Worm (Caenorhabditis elegans) whole organism, L3 larva: ENCODE measurements around the gene ceh-34.

Source experiments
- R02D3.7 ChIP-seq: fragments of 150-350 bp; optimal IDR thresholded peaks from 2 replicates; lab custom pipeline; 2014; ENCODE audit warnings: missing biosample characterization, missing genetic modification characterization
- ZK546.5 ChIP-seq: sonication (generic microtip); optimal IDR thresholded peaks from 2 replicates; lab custom pipeline; 2017; ENCODE audit warnings: missing biosample characterization, missing genetic modification characterization
- aly-2 ChIP-seq: fragments of 150-350 bp; optimal IDR thresholded peaks from 2 replicates; lab custom pipeline; 2014; ENCODE audit warnings: missing biosample characterization, missing genetic modification characterization
- ama-1 ChIP-seq: fragments of 150-350 bp; optimal IDR thresholded peaks from 2 replicates; lab custom pipeline; 2018
- ceh-16 ChIP-seq: sonication (generic microtip); optimal IDR thresholded peaks from 2 replicates; lab custom pipeline; 2017; ENCODE audit warnings: missing biosample characterization, missing genetic modification characterization
- ceh-28 ChIP-seq: fragments of 150-350 bp; optimal IDR thresholded peaks from 2 replicates; lab custom pipeline; 2014; ENCODE audit warnings: missing biosample characterization, missing genetic modification reagents, missing genetic modification characterization
- ceh-82 ChIP-seq: fragments of 150-350 bp; optimal IDR thresholded peaks from 2 replicates; lab custom pipeline; 2014; ENCODE audit warnings: missing biosample characterization, missing genetic modification characterization
- ceh-9 ChIP-seq: sonication (generic microtip); optimal IDR thresholded peaks from 2 replicates; lab custom pipeline; 2018; ENCODE audit warnings: missing biosample characterization, missing genetic modification characterization
- daf-12 ChIP-seq: fragments of 150-350 bp; optimal IDR thresholded peaks from 2 replicates; lab custom pipeline; 2014; ENCODE audit warnings: missing biosample characterization, missing genetic modification reagents, missing genetic modification characterization
- egl-27 ChIP-seq: sonication (generic microtip); optimal IDR thresholded peaks from 4 replicates; lab custom pipeline; 2017; ENCODE audit warnings: missing biosample characterization, missing genetic modification reagents, missing genetic modification characterization
- egl-5 ChIP-seq: fragments of 150-350 bp; optimal IDR thresholded peaks from 2 replicates; lab custom pipeline; 2017; ENCODE audit warnings: missing biosample characterization, missing genetic modification reagents, missing genetic modification characterization, inconsistent platforms
- elt-1 ChIP-seq: fragments of 150-350 bp; optimal IDR thresholded peaks from 2 replicates; lab custom pipeline; 2014; ENCODE audit warnings: missing biosample characterization, missing genetic modification characterization
- elt-2 ChIP-seq: sonication (generic microtip); optimal IDR thresholded peaks from 2 replicates; lab custom pipeline; 2016; ENCODE audit warnings: missing genetic modification reagents, mild to moderate bottlenecking, missing genetic modification characterization, missing compliant biosample characterization
- elt-3 ChIP-seq, 3 experiments: fragments of 150-350 bp in 1 of 3; sonication (generic microtip) in 2 of 3; optimal IDR thresholded peaks; 2 replicates in 2 of 3; 4 replicates in 1 of 3; lab custom pipeline; 2014 to 2017; ENCODE audit warnings: missing biosample characterization in 3 of 3, missing genetic modification characterization in 3 of 3
- eor-1 ChIP-seq, 2 experiments: fragments of 150-350 bp; optimal IDR thresholded peaks; 2 replicates each; lab custom pipeline; 2014 to 2018; ENCODE audit warnings: missing biosample characterization in 2 of 2, missing genetic modification characterization in 2 of 2
- fkh-2 ChIP-seq: fragments of 150-350 bp; optimal IDR thresholded peaks from 2 replicates; lab custom pipeline; 2014; ENCODE audit warnings: missing biosample characterization, missing genetic modification reagents, missing genetic modification characterization
- fos-1 ChIP-seq: fragments of 150-350 bp; optimal IDR thresholded peaks from 2 replicates; lab custom pipeline; 2014; ENCODE audit warnings: missing biosample characterization, missing genetic modification characterization
- hmg-11 ChIP-seq: sonication (generic microtip); optimal IDR thresholded peaks from 2 replicates; lab custom pipeline; 2016; ENCODE audit warnings: missing genetic modification characterization, missing compliant biosample characterization
- jun-1 ChIP-seq: fragments of 150-350 bp; optimal IDR thresholded peaks from 2 replicates; lab custom pipeline; 2014; ENCODE audit warnings: missing biosample characterization, missing genetic modification reagents, missing genetic modification characterization
- lin-15B ChIP-seq: fragments of 150-350 bp; optimal IDR thresholded peaks from 2 replicates; lab custom pipeline; 2014; ENCODE audit warnings: missing biosample characterization, missing genetic modification characterization
- lin-39 ChIP-seq: fragments of 150-350 bp; optimal IDR thresholded peaks from 2 replicates; lab custom pipeline; 2018; ENCODE audit warnings: missing biosample characterization, missing genetic modification reagents, missing genetic modification characterization
- lsy-12 ChIP-seq: sonication (generic microtip); optimal IDR thresholded peaks from 2 replicates; lab custom pipeline; 2016; ENCODE audit warnings: mild to moderate bottlenecking, missing genetic modification characterization, missing compliant biosample characterization
- mdl-1 ChIP-seq: fragments of 150-350 bp; optimal IDR thresholded peaks from 2 replicates; lab custom pipeline; 2014; ENCODE audit warnings: missing biosample characterization, missing genetic modification characterization
- mml-1 ChIP-seq: fragments of 150-350 bp; sonication (generic microtip); optimal IDR thresholded peaks from 3 replicates; lab custom pipeline; 2014; ENCODE audit warnings: missing biosample characterization, missing genetic modification characterization
- nfya-1 ChIP-seq: sonication (generic microtip); optimal IDR thresholded peaks from 2 replicates; lab custom pipeline; 2017; ENCODE audit warnings: missing genetic modification characterization, mild to moderate bottlenecking, missing compliant biosample characterization, antibody characterized with exemption, moderate library complexity; ENCODE audit not compliant: insufficient read depth
- nhr-11 ChIP-seq: fragments of 150-350 bp; optimal IDR thresholded peaks from 2 replicates; lab custom pipeline; 2014; ENCODE audit warnings: missing biosample characterization, missing genetic modification characterization
- nhr-12 ChIP-seq: fragments of 150-350 bp; optimal IDR thresholded peaks from 2 replicates; lab custom pipeline; 2014; ENCODE audit warnings: missing biosample characterization, missing genetic modification characterization
- nhr-23 ChIP-seq: fragments of 150-350 bp; optimal IDR thresholded peaks from 2 replicates; lab custom pipeline; 2014; ENCODE audit warnings: missing biosample characterization, missing genetic modification reagents, missing genetic modification characterization
- nhr-25 ChIP-seq: sonication (generic microtip); optimal IDR thresholded peaks from 2 replicates; lab custom pipeline; 2017; ENCODE audit warnings: missing biosample characterization, missing genetic modification characterization
- nhr-28 ChIP-seq: fragments of 150-350 bp; optimal IDR thresholded peaks from 2 replicates; lab custom pipeline; 2014; ENCODE audit warnings: missing biosample characterization, missing genetic modification characterization
- nhr-43 ChIP-seq: sonication (generic microtip); optimal IDR thresholded peaks from 2 replicates; lab custom pipeline; 2016; ENCODE audit warnings: mild to moderate bottlenecking, missing genetic modification characterization, missing compliant biosample characterization; ENCODE audit not compliant: poor library complexity, severe bottlenecking
- nhr-67 ChIP-seq: fragments of 150-350 bp; optimal IDR thresholded peaks from 2 replicates; lab custom pipeline; 2014; ENCODE audit warnings: missing biosample characterization, missing genetic modification characterization
- nhr-77 ChIP-seq: fragments of 150-350 bp; optimal IDR thresholded peaks from 2 replicates; lab custom pipeline; 2014; ENCODE audit warnings: missing biosample characterization, missing genetic modification characterization
- pha-4 ChIP-seq: fragments of 150-350 bp; optimal IDR thresholded peaks from 2 replicates; lab custom pipeline; 2014; ENCODE audit warnings: missing biosample characterization, missing genetic modification reagents, missing genetic modification characterization
- pqm-1 ChIP-seq: fragments of 150-350 bp; optimal IDR thresholded peaks from 2 replicates; lab custom pipeline; 2017; ENCODE audit warnings: missing biosample characterization, missing genetic modification characterization, inconsistent platforms
- sea-2 ChIP-seq: fragments of 150-350 bp; sonication (generic microtip); optimal IDR thresholded peaks from 4 replicates; lab custom pipeline; 2014; ENCODE audit warnings: missing biosample characterization, missing genetic modification reagents, missing genetic modification characterization
- skn-1 ChIP-seq: fragments of 150-350 bp; optimal IDR thresholded peaks from 2 replicates; lab custom pipeline; 2014; ENCODE audit warnings: missing biosample characterization, missing genetic modification characterization
- tbx-2 ChIP-seq: sonication (generic microtip); optimal IDR thresholded peaks from 2 replicates; lab custom pipeline; 2016; ENCODE audit warnings: mild to moderate bottlenecking, missing genetic modification characterization, missing compliant biosample characterization
- unc-39 ChIP-seq: sonication (generic microtip); optimal IDR thresholded peaks from 4 replicates; lab custom pipeline; 2017; ENCODE audit warnings: missing biosample characterization, missing genetic modification characterization
- unc-62 ChIP-seq: fragments of 150-350 bp; sonication (generic microtip); optimal IDR thresholded peaks from 4 replicates; lab custom pipeline; 2014; ENCODE audit warnings: missing biosample characterization, missing genetic modification reagents, missing genetic modification characterization
- ztf-4 ChIP-seq: fragments of 150-350 bp; optimal IDR thresholded peaks from 2 replicates; lab custom pipeline; 2014; ENCODE audit warnings: missing biosample characterization, missing genetic modification characterization

ceh-34 gene

DNA sequence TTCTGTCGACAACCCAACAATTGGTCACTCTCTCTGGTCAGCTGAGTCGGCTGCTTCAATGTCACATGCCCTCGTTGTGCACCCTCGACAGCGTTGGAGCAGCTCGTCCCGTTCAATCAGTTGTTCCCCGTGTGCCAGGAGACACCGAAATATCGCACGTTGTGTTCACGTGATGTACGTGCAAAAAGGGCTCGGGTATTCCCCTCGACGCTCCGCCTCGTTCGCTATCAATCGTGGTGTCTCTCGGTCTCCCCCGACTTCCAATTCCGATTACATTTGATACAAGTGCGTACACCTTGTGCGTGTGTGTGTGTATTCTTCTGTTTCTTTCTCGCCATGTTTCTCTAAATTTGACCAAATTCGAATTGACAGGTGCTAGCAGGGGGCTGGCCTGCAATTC lies 47.9 kb downstream of the ceh-34 start:
- no peak for TF ChIP-seq unc-62 (GFP tag; lab: Kevin White, UChicago)
- TF ChIP-seq tbx-2 (tag; lab: Kevin White, UChicago) = peak; percentile 9
- peak; percentile 61 for TF ChIP-seq pha-4 (tag; lab: Kevin White, UChicago)
- peak; percentile 25 for TF ChIP-seq daf-12 (tag; lab: Kevin White, UChicago)
- no peak for TF ChIP-seq ztf-4 (tag; lab: Kevin White, UChicago)
- peak; percentile 73 for TF ChIP-seq ama-1
- TF ChIP-seq jun-1 (tag; lab: Kevin White, UChicago) = peak; percentile 62
- TF ChIP-seq nhr-25 = no peak
- no peak for TF ChIP-seq ZK546.5 (tag; lab: Kevin White, UChicago)
- no peak for TF ChIP-seq fkh-2 (tag; lab: Kevin White, UChicago)
- TF ChIP-seq nhr-12 = no peak
- no peak for TF ChIP-seq eor-1 (tag; optimal IDR thresholded peaks at IDR 0.05; lab: Kevin White, UChicago)
- TF ChIP-seq hmg-11 (tag; lab: Kevin White, UChicago) = no peak
- no peak for TF ChIP-seq nhr-67 (tag; lab: Kevin White, UChicago)
- peak; percentile 28 for TF ChIP-seq lin-39 (tag; lab: Kevin White, UChicago)
- no peak for TF ChIP-seq elt-1 (tag; lab: Kevin White, UChicago)
- peak; percentile 80 for TF ChIP-seq mml-1 (tag; lab: Kevin White, UChicago)
- TF ChIP-seq nhr-43 (tag; lab: Kevin White, UChicago) = peak; percentile 47
- TF ChIP-seq ceh-16 (tag; lab: Kevin White, UChicago) = no peak
- peak; percentile 93 for TF ChIP-seq elt-2 (tag; lab: Kevin White, UChicago)
- TF ChIP-seq lsy-12 = peak; percentile 23
- peak; percentile 87 for TF ChIP-seq pqm-1 (tag; lab: Kevin White, UChicago)
- no peak for TF ChIP-seq sea-2 (GFP tag; lab: Kevin White, UChicago)
- no peak for TF ChIP-seq aly-2 (tag; lab: Kevin White, UChicago)
- peak; percentile 60 for TF ChIP-seq nfya-1
- peak in 1 of 3 experiments; percentile 10 for TF ChIP-seq elt-3 (tag; optimal IDR thresholded peaks at IDR 0.05; lab: Kevin White, UChicago)
- TF ChIP-seq ceh-82 (tag; lab: Kevin White, UChicago) = no peak
- peak; percentile 23 for TF ChIP-seq skn-1 (tag; lab: Kevin White, UChicago)
- TF ChIP-seq ceh-9 (tag; lab: Kevin White, UChicago) = no peak
- no peak for TF ChIP-seq fos-1
- peak; percentile 44 for TF ChIP-seq nhr-11 (tag; lab: Kevin White, UChicago)
- TF ChIP-seq R02D3.7 (tag; lab: Kevin White, UChicago) = no peak
- TF ChIP-seq mdl-1 (tag; lab: Kevin White, UChicago) = peak; percentile 26
- TF ChIP-seq egl-27 (tag; lab: Kevin White, UChicago) = no peak
- no peak for TF ChIP-seq egl-5 (tag; lab: Kevin White, UChicago)
- no peak for TF ChIP-seq nhr-77 (tag; lab: Kevin White, UChicago)

DNA sequence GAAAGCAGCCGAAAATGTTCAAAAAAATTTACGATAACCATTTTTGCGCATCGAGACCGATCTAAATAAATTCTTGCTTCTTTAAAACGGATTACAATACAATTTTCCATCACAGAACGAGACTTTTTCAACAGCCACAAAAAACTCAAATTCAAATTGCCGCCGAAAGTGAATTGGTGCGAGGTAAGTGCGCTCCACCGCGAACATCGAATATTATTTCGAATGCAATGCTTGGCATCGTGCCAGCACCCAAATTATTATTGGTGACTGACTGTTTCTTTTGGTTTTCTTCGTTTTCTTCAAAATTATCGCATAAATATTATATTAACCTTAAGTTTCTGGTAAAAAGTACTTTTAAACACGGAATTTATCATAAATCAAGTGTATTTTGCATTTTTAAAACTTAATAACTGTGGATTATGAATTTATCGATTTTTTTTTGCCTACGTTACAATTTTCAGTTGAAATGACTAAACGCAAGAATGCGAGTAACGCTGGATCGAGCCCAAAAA lies 50.3 kb downstream of the ceh-34 start, which contains the start of gene penr-1:
penr-1 (plus strand) TSS at position 462 of the 512 bp plus-strand sequence.
- peak; percentile 62 for TF ChIP-seq hmg-11 (tag; lab: Kevin White, UChicago)
- TF ChIP-seq lin-39 (tag; lab: Kevin White, UChicago) = peak; percentile 1
- TF ChIP-seq nfya-1 = peak; percentile 69
- TF ChIP-seq egl-27 (tag; lab: Kevin White, UChicago) = no peak
- peak; percentile 64 for TF ChIP-seq pha-4 (tag; lab: Kevin White, UChicago)
- TF ChIP-seq nhr-23 = peak; percentile 60
- no peak for TF ChIP-seq nhr-11 (tag; lab: Kevin White, UChicago)
- peak; percentile 74 for TF ChIP-seq lin-15B (tag; lab: Kevin White, UChicago)
- TF ChIP-seq ama-1 = no peak
- TF ChIP-seq egl-5 (tag; lab: Kevin White, UChicago) = peak; percentile 63
- TF ChIP-seq elt-2 (tag; lab: Kevin White, UChicago) = peak; percentile 23
- peak; percentile 53 for TF ChIP-seq nhr-25
- TF ChIP-seq, all 47 proteins: peak for 9

DNA sequence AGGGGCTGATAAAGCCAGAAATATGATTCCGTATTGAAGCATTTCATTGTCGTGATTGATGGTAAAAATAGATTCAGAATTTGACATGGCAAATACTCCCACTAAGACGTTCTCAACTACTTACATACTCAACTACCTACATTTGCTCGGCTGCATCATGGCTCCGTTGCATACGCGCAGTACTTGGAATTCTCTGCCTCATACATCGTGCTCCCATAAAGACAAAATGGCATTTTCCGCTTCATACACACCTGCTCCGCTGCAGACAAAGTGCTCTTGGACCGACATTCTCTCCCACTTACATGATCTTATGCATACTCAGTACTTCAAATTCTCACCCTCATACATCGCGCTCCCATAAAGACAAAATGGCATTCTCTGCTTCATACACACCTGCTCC lies 53.8 kb downstream of the ceh-34 start, which contains the start of the genes srt-69 and B0238.12:
srt-69 (minus strand) TSS at position 101 of the 400 bp plus-strand sequence.
B0238.12 (plus strand) TSS at position 264 of the 400 bp plus-strand sequence.
- TF ChIP-seq nhr-43 (tag; lab: Kevin White, UChicago) (no peak), ceh-28 (tag; lab: Kevin White, UChicago) (no peak), pha-4 (tag; lab: Kevin White, UChicago) (no peak), skn-1 (tag; lab: Kevin White, UChicago) (no peak), ceh-9 (tag; lab: Kevin White, UChicago) (no peak), elt-3 (tag; optimal IDR thresholded peaks at IDR 0.05; lab: Kevin White, UChicago) (no peak), ama-1 (no peak), lin-39 (tag; lab: Kevin White, UChicago) (no peak), nhr-28 (tag; lab: Kevin White, UChicago) (no peak), unc-39 (tag; lab: Kevin White, UChicago) (no peak), ztf-4 (tag; lab: Kevin White, UChicago) (no peak), nfya-1 (no peak), ceh-82 (tag; lab: Kevin White, UChicago) (no peak), nhr-12 (no peak)
- TF ChIP-seq, all 47 proteins: peak for 0
